Worm (Caenorhabditis elegans) whole organism, late embryonic: ENCODE data around the gene mec-18.

Experiments
- T23F11.4 ChIP-seq: fragments of 200-800 bp; sonication (Bioruptor generic); optimal IDR thresholded peaks from 2 replicates; lab custom pipeline; 2018; ENCODE audit warnings: mild to moderate bottlenecking, missing genetic modification characterization, missing compliant biosample characterization
- ama-1 ChIP-seq: fragments of 150-350 bp; optimal IDR thresholded peaks from 2 replicates; lab custom pipeline; 2014
- ceh-18 ChIP-seq: sonication (generic microtip); optimal IDR thresholded peaks from 2 replicates; lab custom pipeline; 2016; ENCODE audit warnings: missing genetic modification characterization, missing compliant biosample characterization
- fkh-10 ChIP-seq: fragments of 150-350 bp; optimal IDR thresholded peaks from 2 replicates; lab custom pipeline; 2014; ENCODE audit warnings: missing biosample characterization, missing genetic modification reagents, missing genetic modification characterization
- hlh-13 ChIP-seq: fragments of 200-800 bp; sonication (Bioruptor generic); optimal IDR thresholded peaks from 2 replicates; lab custom pipeline; 2018; ENCODE audit warnings: mild to moderate bottlenecking, missing genetic modification characterization, missing compliant biosample characterization
- hlh-30 ChIP-seq: sonication (generic microtip); optimal IDR thresholded peaks from 2 replicates; lab custom pipeline; 2017; ENCODE audit warnings: antibody characterized with exemption, missing genetic modification characterization, missing compliant biosample characterization; ENCODE audit not compliant: insufficient read depth
- lin-11 ChIP-seq: fragments of 200-800 bp; sonication (Bioruptor generic); optimal IDR thresholded peaks from 2 replicates; lab custom pipeline; 2018; ENCODE audit warnings: mild to moderate bottlenecking, missing genetic modification characterization, missing compliant biosample characterization
- ref-2 ChIP-seq: sonication (generic microtip); optimal IDR thresholded peaks from 2 replicates; lab custom pipeline; 2016; ENCODE audit warnings: missing genetic modification characterization, missing compliant biosample characterization
- sox-2 ChIP-seq: fragments of 200-800 bp; sonication (Bioruptor generic); IDR thresholded peaks from 2 replicates; pipeline ENCODE4 v1.3.6; 2022; ENCODE audit warnings: missing genetic modification reagents, missing genetic modification characterization, missing compliant biosample characterization
- ttx-3 ChIP-seq: sonication (generic microtip); optimal IDR thresholded peaks from 2 replicates; lab custom pipeline; 2016; ENCODE audit warnings: missing genetic modification reagents, missing genetic modification characterization, missing compliant biosample characterization

DNA sequence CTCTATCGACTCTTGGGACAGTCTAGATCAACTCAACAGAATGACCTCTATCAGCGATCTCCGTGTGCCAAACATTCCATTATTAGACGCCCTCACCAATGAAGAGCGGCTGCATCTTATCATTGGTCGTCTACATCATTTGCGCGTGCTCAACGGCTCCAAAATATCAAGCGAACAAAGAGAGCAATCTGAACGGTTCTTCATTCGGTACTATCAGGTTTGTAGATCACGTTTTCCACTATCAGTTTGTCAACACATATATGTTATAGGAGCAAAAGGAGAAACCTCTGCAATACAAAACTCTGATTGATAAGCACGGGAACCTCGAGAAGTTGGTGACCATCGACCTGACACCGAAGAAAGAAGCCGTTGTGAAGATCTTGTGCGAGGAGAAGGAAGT, 5.6 kb downstream of the mec-18 start:
- no peak for TF ChIP-seq hlh-13 (GFP tag; lab: Kevin White, UChicago)
- no peak for TF ChIP-seq T23F11.4 (GFP tag; lab: Kevin White, UChicago)
- TF ChIP-seq sox-2 (GFP tag; lab: Robert Waterston, UW): no peak
- TF ChIP-seq ref-2: no peak
- no peak for TF ChIP-seq lin-11 (tag; lab: Kevin White, UChicago)
- no peak for TF ChIP-seq ttx-3 (tag; lab: Kevin White, UChicago)
- TF ChIP-seq hlh-30 (tag; lab: Kevin White, UChicago): no peak
- TF ChIP-seq ceh-18: no peak
- TF ChIP-seq fkh-10 (GFP tag; lab: Kevin White, UChicago): no peak
- no peak for TF ChIP-seq ama-1
